Fruit fly (Drosophila melanogaster) whole organism, embryonic: ENCODE data around the gene GCS2alpha.

Experiments
- BEAF-32 ChIP-seq: fragments of 200-800 bp; sonication (Bioruptor generic); optimal IDR thresholded peaks from 3 replicates; lab custom pipeline; 2017; ENCODE audit warnings: missing biosample characterization, missing genetic modification characterization, mild to moderate bottlenecking, moderate library complexity, missing genetic modification reagents
- Bgb ChIP-seq: fragments of 200-800 bp; sonication (Bioruptor generic); IDR thresholded peaks from 2 replicates; pipeline ENCODE4 v1.3.6; 2022; ENCODE audit warnings: missing biosample characterization, missing genetic modification characterization; ENCODE audit not compliant: partially characterized antibody
- Blimp-1 ChIP-seq: fragments of 200-800 bp; sonication (Bioruptor generic); optimal IDR thresholded peaks from 3 replicates; lab custom pipeline; 2018; ENCODE audit warnings: missing biosample characterization, missing genetic modification characterization, mild to moderate bottlenecking, moderate library complexity, missing genetic modification reagents
- CG10147 ChIP-seq: fragments of 200-800 bp; sonication (Bioruptor generic); optimal IDR thresholded peaks from 2 replicates; lab custom pipeline; 2019; ENCODE audit warnings: missing biosample characterization, mild to moderate bottlenecking, missing genetic modification characterization, moderate library complexity
- CG10267 ChIP-seq: fragments of 200-800 bp; sonication (Bioruptor generic); optimal IDR thresholded peaks from 2 replicates; lab custom pipeline; 2018; ENCODE audit warnings: missing biosample characterization, mild to moderate bottlenecking, missing genetic modification characterization, moderate library complexity
- CG10462 ChIP-seq: fragments of 200-800 bp; sonication (Bioruptor generic); optimal IDR thresholded peaks from 2 replicates; lab custom pipeline; 2016; ENCODE audit warnings: missing biosample characterization, missing genetic modification characterization
- CG12659 ChIP-seq: fragments of 200-800 bp; sonication (Bioruptor generic); optimal IDR thresholded peaks from 3 replicates; lab custom pipeline; 2017; ENCODE audit warnings: mild to moderate bottlenecking, missing biosample characterization, missing genetic modification reagents, missing genetic modification characterization
- CG13287 ChIP-seq: fragments of 200-800 bp; sonication (Bioruptor generic); IDR thresholded peaks from 2 replicates; pipeline ENCODE4 v1.3.6; 2022; ENCODE audit warnings: missing biosample characterization, missing genetic modification characterization; ENCODE audit not compliant: partially characterized antibody
- CG13424 ChIP-seq: fragments of 200-800 bp; sonication (Bioruptor generic); optimal IDR thresholded peaks from 2 replicates; lab custom pipeline; 2019; ENCODE audit warnings: missing biosample characterization, mild to moderate bottlenecking, missing genetic modification characterization, moderate library complexity
- CG14014 ChIP-seq: fragments of 200-800 bp; sonication (Bioruptor generic); IDR thresholded peaks from 2 replicates; pipeline ENCODE4 v1.3.6; 2022; ENCODE audit warnings: missing biosample characterization, missing genetic modification characterization
- CG1603 ChIP-seq: fragments of 200-800 bp; sonication (Bioruptor generic); optimal IDR thresholded peaks from 2 replicates; lab custom pipeline; 2019; ENCODE audit warnings: missing biosample characterization, mild to moderate bottlenecking, missing genetic modification characterization, moderate library complexity
- CG17186 ChIP-seq: fragments of 200-800 bp; sonication (Bioruptor generic); optimal IDR thresholded peaks from 3 replicates; lab custom pipeline; 2017; ENCODE audit warnings: missing biosample characterization, missing genetic modification reagents, missing genetic modification characterization
- CG17385 ChIP-seq: fragments of 200-800 bp; sonication (Bioruptor generic); optimal IDR thresholded peaks from 3 replicates; lab custom pipeline; 2018; ENCODE audit warnings: missing biosample characterization, mild to moderate bottlenecking, missing genetic modification characterization
- CG4328 ChIP-seq: fragments of 200-800 bp; sonication (Bioruptor generic); optimal IDR thresholded peaks from 3 replicates; lab custom pipeline; 2017; ENCODE audit warnings: missing biosample characterization, missing genetic modification reagents, missing genetic modification characterization
- CG4360 ChIP-seq: fragments of 200-800 bp; sonication (Bioruptor generic); IDR thresholded peaks from 2 replicates; pipeline ENCODE4 v1.3.6; 2022; ENCODE audit warnings: missing biosample characterization, missing genetic modification characterization
- CG6254 ChIP-seq: fragments of 200-800 bp; sonication (Bioruptor generic); optimal IDR thresholded peaks from 3 replicates; lab custom pipeline; 2017; ENCODE audit warnings: mild to moderate bottlenecking, missing biosample characterization, missing genetic modification reagents, missing genetic modification characterization
- CG7928 ChIP-seq: fragments of 200-800 bp; sonication (Bioruptor generic); optimal IDR thresholded peaks from 2 replicates; lab custom pipeline; 2017; ENCODE audit warnings: missing biosample characterization, mild to moderate bottlenecking, missing genetic modification characterization
- CG8089 ChIP-seq: fragments of 200-800 bp; sonication (Bioruptor generic); optimal IDR thresholded peaks from 3 replicates; lab custom pipeline; 2016; ENCODE audit warnings: missing biosample characterization, missing genetic modification characterization
- CG9215 ChIP-seq: fragments of 200-800 bp; sonication (Bioruptor generic); IDR thresholded peaks from 2 replicates; pipeline ENCODE4 v1.3.6; 2022; ENCODE audit warnings: missing biosample characterization, missing genetic modification characterization
- CG9437 ChIP-seq: fragments of 200-800 bp; sonication (Bioruptor generic); optimal IDR thresholded peaks from 2 replicates; lab custom pipeline; 2018; ENCODE audit warnings: missing biosample characterization, mild to moderate bottlenecking, missing genetic modification characterization
- CG9817 ChIP-seq: fragments of 200-800 bp; sonication (Bioruptor generic); optimal IDR thresholded peaks from 2 replicates; lab custom pipeline; 2018; ENCODE audit warnings: missing biosample characterization, mild to moderate bottlenecking, missing genetic modification characterization, moderate library complexity
- Dref ChIP-seq: fragments of 200-800 bp; sonication (Bioruptor generic); IDR thresholded peaks from 2 replicates; pipeline ENCODE4 v1.3.6; 2022; ENCODE audit warnings: missing biosample characterization, missing genetic modification characterization
- Elba2 ChIP-seq: fragments of 200-800 bp; sonication (Bioruptor generic); optimal IDR thresholded peaks from 3 replicates; lab custom pipeline; 2016; ENCODE audit warnings: missing biosample characterization, missing genetic modification characterization
- GATAe ChIP-seq: fragments of 200-800 bp; sonication (Bioruptor generic); conservative IDR thresholded peaks from 2 replicates; pipeline ENCODE4 v1.3.6; 2022; ENCODE audit warnings: missing biosample characterization, missing genetic modification characterization
- HLH3B ChIP-seq: fragments of 200-800 bp; sonication (Bioruptor generic); IDR thresholded peaks from 2 replicates; pipeline ENCODE4 v1.3.6; 2022; ENCODE audit warnings: missing biosample characterization, missing genetic modification characterization
- HmgD ChIP-seq: fragments of 200-800 bp; sonication (Bioruptor generic); optimal IDR thresholded peaks from 3 replicates; lab custom pipeline; 2016; ENCODE audit warnings: missing biosample characterization, missing genetic modification characterization
- Lhr ChIP-seq: fragments of 200-800 bp; sonication (Bioruptor generic); optimal IDR thresholded peaks from 3 replicates; lab custom pipeline; 2017; ENCODE audit warnings: mild to moderate bottlenecking, missing biosample characterization, missing genetic modification reagents, missing genetic modification characterization
- Mrtf ChIP-seq: fragments of 200-800 bp; sonication (Bioruptor generic); IDR thresholded peaks from 3 replicates; pipeline ENCODE4 v1.3.6; 2022; ENCODE audit warnings: missing biosample characterization, missing genetic modification characterization
- Opbp ChIP-seq: fragments of 200-800 bp; sonication (Bioruptor generic); IDR thresholded peaks from 3 replicates; pipeline ENCODE4 v1.3.6; 2022; ENCODE audit warnings: missing biosample characterization, missing genetic modification characterization; ENCODE audit not compliant: partially characterized antibody
- Rfx ChIP-seq: fragments of 200-800 bp; sonication (Bioruptor generic); IDR thresholded peaks from 2 replicates; pipeline ENCODE4 v1.3.6; 2022; ENCODE audit warnings: missing biosample characterization, missing genetic modification characterization
- Sin3A ChIP-seq: fragments of >200 bp; optimal IDR thresholded peaks from 2 replicates; lab custom pipeline; 2018
- Spps ChIP-seq: fragments of 200-800 bp; sonication (Bioruptor generic); optimal IDR thresholded peaks from 2 replicates; lab custom pipeline; 2018; ENCODE audit warnings: missing biosample characterization, mild to moderate bottlenecking, missing genetic modification characterization
- Xrp1 ChIP-seq: fragments of 200-800 bp; sonication (Bioruptor generic); IDR thresholded peaks from 2 replicates; pipeline ENCODE4 v1.3.6; 2022; ENCODE audit warnings: missing biosample characterization, missing genetic modification characterization
- ap ChIP-seq: fragments of 200-800 bp; sonication (Bioruptor generic); IDR thresholded peaks from 2 replicates; pipeline ENCODE4 v1.3.6; 2022; ENCODE audit warnings: missing biosample characterization, missing genetic modification characterization
- ash1 ChIP-seq: fragments of 200-800 bp; sonication (Bioruptor generic); optimal IDR thresholded peaks from 2 replicates; lab custom pipeline; 2018; ENCODE audit warnings: missing biosample characterization, mild to moderate bottlenecking, missing genetic modification characterization
- bbx ChIP-seq: fragments of 200-800 bp; sonication (Bioruptor generic); IDR thresholded peaks from 2 replicates; pipeline ENCODE4 v1.3.6; 2022; ENCODE audit warnings: missing biosample characterization, missing genetic modification characterization; ENCODE audit not compliant: partially characterized antibody
- bowl ChIP-seq: fragments of 200-800 bp; sonication (Bioruptor generic); IDR thresholded peaks from 2 replicates; pipeline ENCODE4 v1.3.6; 2022; ENCODE audit warnings: missing biosample characterization, missing genetic modification characterization
- ci ChIP-seq: fragments of 200-800 bp; sonication (Bioruptor generic); IDR thresholded peaks from 3 replicates; pipeline ENCODE4 v1.3.6; 2022; ENCODE audit warnings: missing biosample characterization, missing genetic modification characterization
- da ChIP-seq: fragments of 200-800 bp; sonication (Bioruptor generic); optimal IDR thresholded peaks from 2 replicates; lab custom pipeline; 2016; ENCODE audit warnings: missing biosample characterization, missing genetic modification characterization
- danr ChIP-seq: fragments of 200-800 bp; sonication (Bioruptor generic); IDR thresholded peaks from 2 replicates; pipeline ENCODE4 v1.3.6; 2022; ENCODE audit warnings: missing biosample characterization, missing genetic modification characterization
- dati ChIP-seq: fragments of 200-800 bp; sonication (Bioruptor generic); IDR thresholded peaks from 2 replicates; pipeline ENCODE4 v1.3.6; 2022; ENCODE audit warnings: missing biosample characterization, missing genetic modification characterization
- ems ChIP-seq: fragments of 200-800 bp; sonication (Bioruptor generic); optimal IDR thresholded peaks from 3 replicates; lab custom pipeline; 2016; ENCODE audit warnings: missing biosample characterization, missing genetic modification characterization
- ham ChIP-seq: fragments of 200-800 bp; sonication (Bioruptor generic); IDR thresholded peaks from 2 replicates; pipeline ENCODE4 v1.3.6; 2022; ENCODE audit warnings: missing biosample characterization, missing genetic modification characterization
- hth ChIP-seq: fragments of >200 bp; optimal IDR thresholded peaks from 2 replicates; lab custom pipeline; 2017; ENCODE audit warnings: inconsistent platforms
- insv ChIP-seq, 2 experiments: fragments of 200-800 bp; sonication (Bioruptor generic); optimal IDR thresholded peaks; 3 replicates each; lab custom pipeline; 2016 to 2018; ENCODE audit warnings: missing biosample characterization in 2 of 2, missing genetic modification characterization in 2 of 2
- ken ChIP-seq: fragments of 200-800 bp; sonication (Bioruptor generic); IDR thresholded peaks from 3 replicates; pipeline ENCODE4 v1.3.6; 2022; ENCODE audit warnings: missing biosample characterization, missing genetic modification characterization
- lola ChIP-seq, 3 experiments: fragments of >200 bp in 2 of 3; fragments of 200-800 bp in 1 of 3; sonication (Bioruptor generic) in 1 of 3; optimal IDR thresholded peaks; 2 replicates each; lab custom pipeline; 2017 to 2019; ENCODE audit warnings: missing biosample characterization in 3 of 3, missing genetic modification characterization in 3 of 3, mild to moderate bottlenecking in 1 of 3, moderate library complexity in 1 of 3
- pho ChIP-seq: fragments of 200-800 bp; sonication (Bioruptor generic); optimal IDR thresholded peaks from 2 replicates; lab custom pipeline; 2016; ENCODE audit warnings: missing biosample characterization, missing genetic modification characterization
- pnt ChIP-seq: fragments of 200-800 bp; sonication (Bioruptor generic); optimal IDR thresholded peaks from 3 replicates; lab custom pipeline; 2016; ENCODE audit warnings: missing biosample characterization, missing genetic modification characterization
- sisA ChIP-seq: fragments of 200-800 bp; sonication (Bioruptor generic); IDR thresholded peaks from 2 replicates; pipeline ENCODE4 v1.3.6; 2022; ENCODE audit warnings: missing biosample characterization, missing genetic modification characterization
- tap ChIP-seq: fragments of 200-800 bp; optimal IDR thresholded peaks from 3 replicates; lab custom pipeline; 2019; ENCODE audit warnings: missing biosample characterization, mild to moderate bottlenecking, missing genetic modification characterization, moderate library complexity
- tx ChIP-seq: fragments of 200-800 bp; sonication (Bioruptor generic); optimal IDR thresholded peaks from 2 replicates; lab custom pipeline; 2016; ENCODE audit warnings: missing biosample characterization, missing genetic modification characterization

The GCS2alpha gene

DNA sequence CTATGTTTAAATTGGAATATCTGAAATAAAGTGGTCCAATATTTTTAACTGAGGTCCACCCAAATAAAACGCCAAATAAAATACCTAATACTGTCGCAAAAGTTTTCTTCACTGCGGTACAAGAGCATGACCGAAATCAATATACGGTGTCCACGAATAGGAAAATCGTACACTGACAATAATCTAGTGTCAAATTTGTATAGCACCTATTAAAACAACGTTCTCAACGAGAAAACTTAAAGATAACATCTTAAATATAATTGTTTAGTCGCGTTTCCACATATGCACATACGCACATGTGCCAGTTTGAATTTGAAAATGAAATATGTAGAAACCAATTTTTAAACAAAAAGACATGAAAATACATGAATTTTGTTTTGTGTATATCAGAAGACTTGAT, 26.4 kb upstream of the GCS2alpha start (continued):
- TF ChIP-seq tap (tag; lab: Kevin White, UChicago) (peak; percentile 46), CG8089 (GFP tag; lab: Kevin White, UChicago) (peak; percentile 69), da (GFP tag; lab: Kevin White, UChicago) (no peak), GATAe (GFP tag; lab: Robert Waterston, UW) (no peak), Mrtf (GFP tag; lab: Robert Waterston, UW) (no peak), dati (GFP tag; lab: Robert Waterston, UW) (no peak), pnt (GFP tag; lab: Kevin White, UChicago) (peak; percentile 67), Dref (GFP tag; lab: Robert Waterston, UW) (no peak), lola (GFP tag; optimal IDR thresholded peaks at IDR 0.05; lab: Kevin White, UChicago) (peak in 1 of 3 experiments; percentile 76), CG14014 (no peak), danr (GFP tag; lab: Robert Waterston, UW) (no peak), HmgD (GFP tag; lab: Kevin White, UChicago) (no peak), Rfx (no peak), CG9215 (GFP tag; lab: Robert Waterston, UW) (no peak; the same call in 1 of the 2 replicates), ken (GFP tag; lab: Robert Waterston, UW) (no peak), Bgb (GFP tag; lab: Robert Waterston, UW) (no peak), bbx (GFP tag; lab: Robert Waterston, UW) (no peak), sisA (no peak), CG9817 (tag; lab: Kevin White, UChicago) (peak; percentile 56), CG1603 (peak; percentile 67), CG7928 (GFP tag; lab: Kevin White, UChicago) (no peak), bowl (no peak), CG4328 (GFP tag; lab: Kevin White, UChicago) (peak; percentile 63), ham (GFP tag; lab: Robert Waterston, UW) (no peak), ash1 (GFP tag; lab: Kevin White, UChicago) (no peak), CG4360 (no peak), CG12659 (GFP tag; lab: Kevin White, UChicago) (peak; percentile 63), CG6254 (GFP tag; lab: Kevin White, UChicago) (peak; percentile 51), CG10462 (GFP tag; lab: Kevin White, UChicago) (peak; percentile 28), Spps (tag; lab: Kevin White, UChicago) (peak; percentile 54), ems (peak; percentile 68), CG17186 (GFP tag; lab: Kevin White, UChicago) (peak; percentile 44), ap (GFP tag; lab: Robert Waterston, UW) (no peak; the same call in 1 of the 2 replicates), CG13424 (tag; lab: Kevin White, UChicago) (peak; percentile 81), BEAF-32 (GFP tag; lab: Kevin White, UChicago) (no peak), CG13287 (GFP tag; lab: Robert Waterston, UW) (no peak), Blimp-1 (GFP tag; lab: Kevin White, UChicago) (peak; percentile 83), Xrp1 (no peak; the same call in 1 of the 2 replicates), Opbp (GFP tag; lab: Robert Waterston, UW) (no peak), CG10147 (GFP tag; lab: Kevin White, UChicago) (peak; percentile 36), pho (peak; percentile 41), HLH3B (GFP tag; lab: Robert Waterston, UW) (peak; percentile 68), ci (GFP tag; lab: Robert Waterston, UW) (no peak), CG10267 (tag; lab: Kevin White, UChicago) (peak; percentile 77), tx (GFP tag; lab: Kevin White, UChicago) (peak; percentile 48), insv (GFP tag; optimal IDR thresholded peaks at IDR 0.05; lab: Kevin White, UChicago) (no peak), Elba2 (GFP tag; lab: Kevin White, UChicago) (no peak), CG17385 (peak; percentile 71), Lhr (peak; percentile 21), CG9437 (GFP tag; lab: Kevin White, UChicago) (peak; percentile 49), Sin3A (lab: Kevin White, UChicago) (no peak), hth (no peak)
